Fruit fly (Drosophila melanogaster): Measurements from ENCODE around the gene CG17470.

The CG17470 gene

DNA sequence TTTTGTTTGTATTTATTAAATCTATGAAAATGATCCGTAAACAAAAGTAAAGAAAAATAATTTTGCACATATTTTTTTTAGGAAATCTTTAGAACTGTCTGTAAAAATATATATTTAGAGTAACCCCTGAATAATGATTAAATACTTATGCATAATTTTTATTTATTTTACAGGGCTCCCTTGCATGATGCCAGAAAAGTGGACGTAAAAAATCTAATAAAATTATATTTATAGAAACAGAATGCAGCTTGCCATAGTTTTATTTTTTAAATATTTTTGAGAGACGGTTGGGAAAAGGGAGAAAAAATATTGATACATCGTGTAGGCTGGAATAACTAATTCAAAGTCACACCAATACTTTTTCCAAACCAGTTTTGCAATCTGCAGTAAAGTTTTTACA is 5.6 kb upstream of the CG17470 start, which contains the start of gene CG18810:
TSS of gene CG18810 (plus strand) at position 301 of the 400 bp plus-strand sequence.
- no peak for TF ChIP-seq h (optimal IDR thresholded peaks at IDR 0.05)
- TF ChIP-seq insv (optimal IDR thresholded peaks at IDR 0.05), result no peak
- no peak for TF ChIP-seq psq (optimal IDR thresholded peaks at IDR 0.05)
- no peak for TF ChIP-seq ttk (optimal IDR thresholded peaks at IDR 0.05)
- no peak for TF ChIP-seq Myc (optimal IDR thresholded peaks at IDR 0.05)
- no peak for TF ChIP-seq Sin3A (optimal IDR thresholded peaks at IDR 0.05)

DNA sequence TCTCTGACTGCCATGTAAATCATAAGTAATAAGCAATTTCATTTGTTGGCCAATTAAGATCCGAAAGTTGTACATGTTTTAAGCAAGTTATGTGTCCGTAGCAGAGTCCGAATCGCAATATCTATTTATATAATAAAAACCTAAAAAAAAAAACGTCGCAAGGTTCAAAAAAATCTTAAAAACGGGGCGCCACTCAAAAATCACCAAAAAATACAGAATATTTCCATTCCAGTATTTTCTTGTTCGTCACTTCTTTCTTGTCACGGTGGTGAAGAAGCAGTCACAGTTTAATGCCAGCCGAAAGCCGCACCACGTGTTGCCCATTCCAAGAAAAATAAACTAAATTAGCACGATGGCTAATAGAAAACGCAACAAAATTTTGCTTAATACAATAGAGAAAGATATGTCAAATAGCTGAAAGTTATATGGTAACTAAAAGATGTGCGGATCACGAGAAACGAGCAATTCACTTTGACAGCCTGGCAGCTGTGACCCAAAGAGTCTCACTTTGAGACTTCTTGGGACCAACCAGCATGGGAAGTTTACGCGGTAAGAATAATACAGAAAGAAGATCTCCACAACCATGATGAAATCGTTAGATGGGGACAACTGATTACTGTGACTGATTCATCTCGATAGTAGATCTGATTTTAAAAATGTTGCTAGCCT is 4.3 kb upstream of the CG17470 start:
- TF ChIP-seq h (optimal IDR thresholded peaks at IDR 0.05) (no peak), Sin3A (optimal IDR thresholded peaks at IDR 0.05) (no peak), insv (optimal IDR thresholded peaks at IDR 0.05) (no peak), psq (optimal IDR thresholded peaks at IDR 0.05) (no peak), ttk (optimal IDR thresholded peaks at IDR 0.05) (no peak), Myc (optimal IDR thresholded peaks at IDR 0.05) (no peak)

DNA sequence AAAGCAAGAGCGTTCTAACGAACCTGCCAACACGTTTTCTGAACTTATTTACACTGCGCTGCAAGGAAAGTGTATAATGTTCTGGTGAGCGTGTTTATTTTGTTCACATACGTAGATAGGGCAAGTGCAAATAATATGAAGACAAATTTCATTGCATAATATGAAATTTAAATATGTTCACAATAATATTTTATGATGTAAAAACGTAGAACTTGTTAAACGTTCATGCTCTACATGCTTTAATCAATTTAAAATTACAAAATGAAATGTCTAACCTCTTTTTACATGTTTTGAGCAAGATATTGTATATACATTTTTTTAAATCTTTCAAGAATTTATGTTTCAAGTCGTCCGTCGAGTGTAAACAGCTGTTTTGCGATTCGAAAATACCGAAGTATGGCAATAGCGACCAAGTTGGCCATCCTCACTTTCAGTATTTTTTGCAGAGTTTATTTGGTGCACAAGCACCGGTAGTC is 2.4 kb upstream of the CG17470 start, which contains the start of the genes phr6-4 and CG2608:
TSS of gene phr6-4 (minus strand) at position 398 of the 476 bp plus-strand sequence.
TSS of gene CG2608 (plus strand) at position 429 of the 476 bp plus-strand sequence.
- no peak for TF ChIP-seq ttk (optimal IDR thresholded peaks at IDR 0.05)
- TF ChIP-seq Myc (optimal IDR thresholded peaks at IDR 0.05), result no peak
- TF ChIP-seq insv (optimal IDR thresholded peaks at IDR 0.05), result no peak
- TF ChIP-seq h (optimal IDR thresholded peaks at IDR 0.05), result no peak
- TF ChIP-seq psq (optimal IDR thresholded peaks at IDR 0.05), result no peak
- TF ChIP-seq Sin3A (optimal IDR thresholded peaks at IDR 0.05), result no peak

DNA sequence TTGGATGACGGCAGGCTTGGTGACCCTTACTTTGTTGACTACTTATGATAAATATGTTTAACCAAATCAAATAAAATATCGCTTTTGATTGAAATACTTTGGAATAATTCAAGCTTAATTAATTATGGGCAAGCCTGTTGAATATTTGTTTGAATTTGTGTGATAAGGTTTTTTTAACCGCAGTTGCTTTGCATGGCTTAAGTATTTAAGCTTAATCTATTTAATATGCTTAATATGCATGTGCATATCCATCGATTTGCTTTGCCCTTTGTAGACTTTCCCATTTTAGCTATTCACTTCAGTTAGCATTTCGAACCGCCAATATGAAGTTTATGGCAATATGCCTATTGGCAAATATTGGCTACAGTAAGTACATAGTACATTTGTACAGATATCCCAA is 2.4 kb downstream of the CG17470 start, which contains the start of gene Sfp38D:
TSS of gene Sfp38D (plus strand) at position 301 of the 400 bp plus-strand sequence.
- no peak for TF ChIP-seq ttk (optimal IDR thresholded peaks at IDR 0.05)
- no peak for TF ChIP-seq psq (optimal IDR thresholded peaks at IDR 0.05)

dm6 chr2L:20639821-20640220 is 3.2 kb downstream of the CG17470 start, which contains the start of gene CG31680:
CG31680 (plus strand) TSS chr2L:20640121.
- no peak for TF ChIP-seq h (optimal IDR thresholded peaks at IDR 0.05)
- TF ChIP-seq insv (optimal IDR thresholded peaks at IDR 0.05), result no peak
- no peak for TF ChIP-seq ttk (optimal IDR thresholded peaks at IDR 0.05)
- TF ChIP-seq Myc (optimal IDR thresholded peaks at IDR 0.05), result no peak
- TF ChIP-seq psq (optimal IDR thresholded peaks at IDR 0.05), result no peak
- TF ChIP-seq Sin3A (optimal IDR thresholded peaks at IDR 0.05), result no peak

dm6 chr2L:20638413-20638812 is 4.6 kb downstream of the CG17470 start:
- TF ChIP-seq Sin3A (optimal IDR thresholded peaks at IDR 0.05), result no peak
- TF ChIP-seq ttk (optimal IDR thresholded peaks at IDR 0.05), result no peak
- no peak for TF ChIP-seq insv (optimal IDR thresholded peaks at IDR 0.05)
- no peak for TF ChIP-seq psq (optimal IDR thresholded peaks at IDR 0.05)
- TF ChIP-seq h (optimal IDR thresholded peaks at IDR 0.05), result no peak
- no peak for TF ChIP-seq Myc (optimal IDR thresholded peaks at IDR 0.05)

DNA sequence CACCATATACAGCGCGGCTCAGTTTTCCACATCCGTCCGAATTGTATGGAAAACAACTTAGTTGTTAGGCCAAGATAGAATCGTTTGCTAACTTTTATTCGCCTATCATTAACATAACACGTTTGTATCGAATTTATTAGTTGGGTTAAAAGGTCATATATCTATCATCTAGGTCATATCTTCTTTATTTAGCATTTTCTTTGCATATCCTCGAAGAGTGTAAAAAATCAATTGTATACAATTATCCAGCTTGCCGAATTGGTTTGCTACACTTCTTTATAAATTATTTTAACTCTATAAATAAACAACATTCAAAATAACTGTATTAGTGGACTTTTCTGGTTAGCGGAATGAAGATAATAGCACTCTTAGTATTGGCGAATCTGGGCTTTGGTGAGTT is 8.8 kb downstream of the CG17470 start, which contains the start of gene CG17472:
TSS of gene CG17472 (plus strand) at position 301 of the 400 bp plus-strand sequence.
- TF ChIP-seq h (optimal IDR thresholded peaks at IDR 0.05) (no peak), Sin3A (optimal IDR thresholded peaks at IDR 0.05) (no peak), insv (optimal IDR thresholded peaks at IDR 0.05) (no peak), Myc (optimal IDR thresholded peaks at IDR 0.05) (no peak), psq (optimal IDR thresholded peaks at IDR 0.05) (no peak), ttk (optimal IDR thresholded peaks at IDR 0.05) (no peak)

DNA sequence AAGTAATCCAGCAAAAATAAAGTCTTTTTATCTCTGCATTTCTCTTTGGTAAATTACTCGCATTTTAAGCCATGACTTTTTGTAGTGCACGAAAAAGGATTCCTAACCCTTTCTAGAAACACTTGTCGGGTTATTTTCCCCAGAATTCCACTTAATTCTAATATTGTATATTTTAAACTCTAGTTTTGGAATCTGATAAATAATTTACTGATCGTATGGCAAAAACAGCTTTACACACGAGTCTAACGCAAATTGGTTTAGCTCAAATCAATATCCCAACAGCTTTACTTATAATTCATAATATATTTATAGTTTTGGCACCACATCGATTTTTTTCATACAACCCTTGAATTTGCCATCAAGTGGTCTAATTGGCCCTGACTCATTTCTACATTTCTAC is 28.8 kb downstream of the CG17470 start, which contains the start of gene CG15475:
TSS of gene CG15475 (plus strand) at position 301 of the 400 bp plus-strand sequence.
- TF ChIP-seq Sin3A (optimal IDR thresholded peaks at IDR 0.05) (no peak), psq (optimal IDR thresholded peaks at IDR 0.05) (no peak), ttk (optimal IDR thresholded peaks at IDR 0.05) (no peak)

dm6 chr2L:20604096-20604495 is 38.9 kb downstream of the CG17470 start, which contains the start of gene CG31677:
CG31677 (minus strand) TSS chr2L:20604196.
- no peak for TF ChIP-seq Myc (optimal IDR thresholded peaks at IDR 0.05)
- no peak for TF ChIP-seq insv (optimal IDR thresholded peaks at IDR 0.05)
- no peak for TF ChIP-seq Sin3A (optimal IDR thresholded peaks at IDR 0.05)
- no peak for TF ChIP-seq h (optimal IDR thresholded peaks at IDR 0.05)
- no peak for TF ChIP-seq ttk (optimal IDR thresholded peaks at IDR 0.05)
- no peak for TF ChIP-seq psq (optimal IDR thresholded peaks at IDR 0.05)

DNA sequence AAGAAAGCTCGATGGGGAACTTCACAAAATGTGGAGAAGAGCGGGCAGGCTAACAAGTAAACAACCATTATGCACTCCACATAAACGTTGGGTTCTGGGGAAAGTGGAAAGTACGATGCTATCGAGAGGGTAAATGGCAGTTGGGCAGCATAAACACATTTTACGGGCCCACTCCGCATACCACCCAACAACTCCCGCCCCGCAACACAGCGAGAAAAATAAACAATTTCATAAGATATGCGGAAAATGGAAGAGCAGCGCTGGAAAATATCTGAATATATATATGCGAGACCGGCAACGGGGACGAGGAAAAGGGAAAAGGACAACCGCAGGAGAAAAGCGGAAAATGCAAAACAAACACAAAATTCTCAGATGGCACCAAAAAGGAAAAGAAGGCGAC is 41.8 kb downstream of the CG17470 start:
- no peak for TF ChIP-seq Myc (optimal IDR thresholded peaks at IDR 0.05)
- no peak for TF ChIP-seq psq (optimal IDR thresholded peaks at IDR 0.05)
- no peak for TF ChIP-seq insv (optimal IDR thresholded peaks at IDR 0.05)
- TF ChIP-seq Sin3A (optimal IDR thresholded peaks at IDR 0.05), result no peak
- TF ChIP-seq h (optimal IDR thresholded peaks at IDR 0.05), result no peak
- no peak for TF ChIP-seq ttk (optimal IDR thresholded peaks at IDR 0.05)

DNA sequence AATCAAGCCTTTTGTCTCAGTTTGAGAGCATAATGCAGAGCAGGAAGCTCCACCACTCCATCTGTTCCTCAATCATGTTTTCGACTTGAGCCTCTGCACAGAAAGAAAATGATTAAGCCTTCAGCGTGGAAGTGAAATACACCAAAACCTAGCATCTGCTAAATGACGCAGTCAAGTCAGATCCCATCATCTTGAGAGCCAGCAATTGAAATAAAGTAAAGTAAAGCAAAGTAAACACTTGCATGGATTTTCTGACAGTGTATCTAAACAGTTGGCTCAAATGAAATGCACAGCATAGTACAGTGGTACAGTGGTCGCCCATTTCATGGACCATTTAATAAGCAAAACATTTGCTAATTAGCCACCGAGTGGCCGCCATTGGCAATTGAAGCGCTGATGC is 45.3 kb downstream of the CG17470 start:
- no peak for TF ChIP-seq h (optimal IDR thresholded peaks at IDR 0.05)
- TF ChIP-seq Myc (optimal IDR thresholded peaks at IDR 0.05), result no peak
- TF ChIP-seq ttk (optimal IDR thresholded peaks at IDR 0.05), result no peak
- TF ChIP-seq Sin3A (optimal IDR thresholded peaks at IDR 0.05), result no peak
- no peak for TF ChIP-seq psq (optimal IDR thresholded peaks at IDR 0.05)
- TF ChIP-seq insv (optimal IDR thresholded peaks at IDR 0.05), result no peak

Data from Kc167 (cell line).